Fruit fly (Drosophila melanogaster): Measurements from ENCODE around the gene CG6770.

Gene CG6770

DNA sequence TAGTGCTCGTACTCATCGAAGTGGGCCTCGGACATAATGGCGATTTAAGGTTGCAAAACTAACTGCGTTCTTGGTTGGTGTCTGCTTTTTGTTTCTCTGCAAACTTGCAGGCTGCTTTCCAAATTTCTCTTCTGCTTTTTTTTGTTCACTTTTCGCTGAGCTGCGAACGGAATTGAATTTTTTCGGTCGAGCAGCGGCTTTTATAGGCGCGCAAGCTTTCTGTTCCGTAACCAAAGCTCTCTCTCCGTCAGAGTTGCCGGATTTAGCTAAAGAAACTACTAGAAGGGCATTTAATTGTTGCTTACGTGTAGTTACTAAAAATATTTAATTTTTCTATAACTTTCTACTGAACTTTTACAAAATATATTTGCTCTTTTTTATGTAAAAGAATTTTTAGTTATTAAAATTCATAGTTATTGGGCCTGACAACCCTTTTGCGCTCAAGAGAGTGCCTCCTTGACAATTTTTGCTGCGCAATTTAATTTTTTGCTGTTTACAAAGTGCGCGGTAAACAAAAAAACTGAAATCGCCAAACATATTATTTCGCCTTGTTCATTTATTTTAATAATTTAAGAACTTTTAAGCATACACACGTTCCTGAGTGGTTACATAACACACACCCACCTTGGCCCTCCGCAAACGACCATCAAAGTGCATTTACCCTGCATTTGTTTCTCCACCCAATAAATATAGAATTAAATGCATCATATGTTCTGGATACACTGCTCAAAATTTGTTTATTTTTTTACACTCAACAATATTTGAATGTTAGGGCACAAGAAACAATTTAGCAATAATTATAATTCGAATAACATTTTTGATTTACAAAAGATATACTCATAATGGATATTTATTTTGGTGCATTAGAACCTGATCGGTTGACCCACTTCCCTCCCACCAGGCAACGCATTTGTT, at the start of gene CG6770 (continued):
- TF ChIP-seq rib (GFP tag; IDR thresholded peaks at IDR 0.05) (peak; percentile 78; the same call in 1 of the 2 replicates), Atf3 (GFP tag; optimal IDR thresholded peaks at IDR 0.05) (no peak), ATbp (GFP tag; optimal IDR thresholded peaks at IDR 0.05) (peak; percentile 79), twi (tag; optimal IDR thresholded peaks at IDR 0.05) (no peak), CG11696 (GFP tag; IDR thresholded peaks at IDR 0.05) (peak; percentile 71), CG16863 (GFP tag; optimal IDR thresholded peaks at IDR 0.05) (no peak), Dek (tag; optimal IDR thresholded peaks at IDR 0.05) (peak; percentile 87), sd (tag; optimal IDR thresholded peaks at IDR 0.05) (peak; percentile 73), gfzf (GFP tag; optimal IDR thresholded peaks at IDR 0.05) (no peak), tgo (GFP tag; IDR thresholded peaks at IDR 0.05) (peak; percentile 88), psq (GFP tag; optimal IDR thresholded peaks at IDR 0.05) (no peak), CG30431 (GFP tag; optimal IDR thresholded peaks at IDR 0.05) (peak; percentile 32), zen (tag; optimal IDR thresholded peaks at IDR 0.05) (peak; percentile 27), HLHmδ (GFP tag; optimal IDR thresholded peaks at IDR 0.05) (no peak), CG14667 (GFP tag; IDR thresholded peaks at IDR 0.05) (peak; percentile 60; the same call in 1 of the 2 replicates), NC2α (GFP tag; optimal IDR thresholded peaks at IDR 0.05) (no peak), crp (GFP tag; optimal IDR thresholded peaks at IDR 0.05) (no peak), CG12769 (tag; optimal IDR thresholded peaks at IDR 0.05) (peak; percentile 77), CG10274 (GFP tag; optimal IDR thresholded peaks at IDR 0.05) (no peak), CG12391 (tag; optimal IDR thresholded peaks at IDR 0.05) (peak; percentile 80), CG7745 (tag; optimal IDR thresholded peaks at IDR 0.05) (no peak), Rfx (GFP tag; IDR thresholded peaks at IDR 0.05) (peak; percentile 94), Atf-2 (GFP tag; optimal IDR thresholded peaks at IDR 0.05) (no peak), CG3163 (GFP tag; optimal IDR thresholded peaks at IDR 0.05) (peak; percentile 16), nerfin-2 (GFP tag; IDR thresholded peaks at IDR 0.05; ENCODE audit: partially characterized antibody) (no peak), CG17328 (GFP tag; IDR thresholded peaks at IDR 0.05) (peak; percentile 90), lmd (GFP tag; IDR thresholded peaks at IDR 0.05) (peak; percentile 80), pan (optimal IDR thresholded peaks at IDR 0.05) (no peak), pan (GFP tag; optimal IDR thresholded peaks at IDR 0.05 in 1 of 2, IDR thresholded peaks at IDR 0.05 in 1 of 2) (peak in 1 of 2 experiments; percentile 90), ems (GFP tag; optimal IDR thresholded peaks at IDR 0.05) (peak; percentile 14), Sin3A (optimal IDR thresholded peaks at IDR 0.05) (no peak), CG2202 (tag; optimal IDR thresholded peaks at IDR 0.05) (no peak), CG15696 (tag; optimal IDR thresholded peaks at IDR 0.05) (peak; percentile 12), CG3726 (GFP tag; IDR thresholded peaks at IDR 0.05) (peak; percentile 62; the same call in 1 of the 3 replicates), fd102C (GFP tag; optimal IDR thresholded peaks at IDR 0.05) (no peak), CG4360 (GFP tag; IDR thresholded peaks at IDR 0.05) (no peak; the same call in none of the 2 replicates), C15 (GFP tag; IDR thresholded peaks at IDR 0.05) (0 out of 3 replicates have a peak, but pooled peaks have one; percentile 51), CG14050 (GFP tag; IDR thresholded peaks at IDR 0.05) (peak; percentile 82), lab (GFP tag; optimal IDR thresholded peaks at IDR 0.05) (peak; percentile 95), CG11504 (tag; optimal IDR thresholded peaks at IDR 0.05) (peak; percentile 86), CG18262 (tag; optimal IDR thresholded peaks at IDR 0.05) (peak; percentile 68), bowl (GFP tag; IDR thresholded peaks at IDR 0.05) (peak; percentile 86; the same call in 1 of the 2 replicates), HHEX (GFP tag; optimal IDR thresholded peaks at IDR 0.05) (peak; percentile 81), toy (GFP tag; IDR thresholded peaks at IDR 0.05) (no peak), Abd-B (GFP tag; optimal IDR thresholded peaks at IDR 0.05) (no peak), CG7357 (GFP tag; IDR thresholded peaks at IDR 0.05) (peak; percentile 42; the same call in 1 of the 3 replicates), Mad (GFP tag; optimal IDR thresholded peaks at IDR 0.05) (peak; percentile 51), nau (GFP tag; optimal IDR thresholded peaks at IDR 0.05) (peak; percentile 64), CG13624 (GFP tag; optimal IDR thresholded peaks at IDR 0.05) (peak; percentile 92)
